Worm (Caenorhabditis elegans) whole organism, L1 larva: Measurements from ENCODE around the gene sars-1.

Experiments used
- C04F5.9 ChIP-seq: sonication (generic microtip); optimal IDR thresholded peaks from 2 replicates; lab custom pipeline; 2016; ENCODE audit warnings: missing genetic modification characterization, missing compliant biosample characterization
- C16A3.4 ChIP-seq: fragments of 150-350 bp; optimal IDR thresholded peaks from 2 replicates; lab custom pipeline; 2014; ENCODE audit warnings: missing biosample characterization, missing genetic modification characterization
- blmp-1 ChIP-seq: fragments of 150-350 bp; optimal IDR thresholded peaks from 2 replicates; lab custom pipeline; 2014; ENCODE audit warnings: missing biosample characterization, missing genetic modification characterization
- ceh-63 ChIP-seq: fragments of 200-800 bp; sonication (Bioruptor generic); optimal IDR thresholded peaks from 2 replicates; lab custom pipeline; 2018; ENCODE audit warnings: mild to moderate bottlenecking, missing genetic modification characterization, missing compliant biosample characterization
- dpl-1 ChIP-seq, 3 experiments: fragments of 150-350 bp in 2 of 3; sonication (generic microtip) in 1 of 3; optimal IDR thresholded peaks; 2 replicates each; lab custom pipeline; 2014 to 2017; ENCODE audit warnings: missing biosample characterization in 3 of 3, missing genetic modification characterization in 3 of 3, missing genetic modification reagents in 3 of 3
- efl-1 ChIP-seq, 4 experiments: fragments of 150-350 bp; optimal IDR thresholded peaks in 3 of 4; peaks in 1 of 4; 1 replicate in 1 of 4; 2 replicates in 3 of 4; lab custom pipeline; 2014; ENCODE audit warnings: missing biosample characterization in 2 of 4, missing genetic modification characterization in 2 of 4, missing genetic modification reagents in 2 of 4
- egl-13 ChIP-seq: sonication (generic microtip); optimal IDR thresholded peaks from 2 replicates; lab custom pipeline; 2016; ENCODE audit warnings: missing genotype, missing genetic modification reagents, missing genetic modification characterization, missing compliant biosample characterization
- elt-2 ChIP-seq: sonication (generic microtip); optimal IDR thresholded peaks from 2 replicates; lab custom pipeline; 2016; ENCODE audit warnings: missing genetic modification characterization, mild to moderate bottlenecking, inconsistent platforms, missing compliant biosample characterization, missing genetic modification reagents
- elt-3 ChIP-seq, 6 experiments: fragments of 150-350 bp in 1 of 6; sonication (generic microtip); optimal IDR thresholded peaks; 2 replicates each; lab custom pipeline; 2017 to 2018; ENCODE audit warnings: missing biosample characterization in 6 of 6, missing genetic modification characterization in 6 of 6, inconsistent platforms in 1 of 6
- hlh-17 ChIP-seq: fragments of 200-800 bp; sonication (Bioruptor generic); optimal IDR thresholded peaks from 2 replicates; lab custom pipeline; 2018; ENCODE audit warnings: missing genetic modification characterization, mild to moderate bottlenecking, missing compliant biosample characterization, moderate library complexity, borderline replicate concordance
- hlh-4 ChIP-seq: sonication (generic microtip); optimal IDR thresholded peaks from 2 replicates; lab custom pipeline; 2016; ENCODE audit warnings: mild to moderate bottlenecking, missing genetic modification characterization, missing compliant biosample characterization
- irx-1 ChIP-seq: sonication (generic microtip); optimal IDR thresholded peaks from 2 replicates; lab custom pipeline; 2016; ENCODE audit warnings: missing genetic modification characterization, missing compliant biosample characterization
- isw-1 ChIP-seq: fragments of 200-800 bp; sonication (Bioruptor generic); IDR thresholded peaks from 2 replicates; pipeline ENCODE4 v1.3.6; 2022; ENCODE audit warnings: missing genetic modification characterization, missing compliant biosample characterization
- lin-14 ChIP-seq: fragments of 200-800 bp; sonication (Bioruptor generic); optimal IDR thresholded peaks from 2 replicates; lab custom pipeline; 2018; ENCODE audit warnings: mild to moderate bottlenecking, missing genetic modification characterization, moderate library complexity, missing compliant biosample characterization
- lin-15B ChIP-seq: fragments of 150-350 bp; sonication (generic microtip); optimal IDR thresholded peaks from 3 replicates; lab custom pipeline; 2014; ENCODE audit warnings: missing biosample characterization, missing genetic modification characterization
- lin-35 ChIP-seq, 2 experiments: fragments of 150-350 bp; optimal IDR thresholded peaks; 2 replicates each; lab custom pipeline; 2014; ENCODE audit warnings: missing biosample characterization in 2 of 2, missing genetic modification characterization in 2 of 2, missing genetic modification reagents in 2 of 2
- lir-3 ChIP-seq: sonication (generic microtip); optimal IDR thresholded peaks from 2 replicates; lab custom pipeline; 2016; ENCODE audit warnings: mild to moderate bottlenecking, missing genetic modification characterization, moderate library complexity, missing compliant biosample characterization; ENCODE audit not compliant: poor library complexity
- lsy-2 ChIP-seq, 2 experiments: fragments of 150-350 bp; optimal IDR thresholded peaks; 2 replicates each; lab custom pipeline; 2014; ENCODE audit warnings: missing biosample characterization in 2 of 2, missing genetic modification characterization in 2 of 2
- mdl-1 ChIP-seq, 2 experiments: fragments of 150-350 bp; optimal IDR thresholded peaks; 2 replicates each; lab custom pipeline; 2014 to 2017; ENCODE audit warnings: missing biosample characterization in 2 of 2, missing genetic modification characterization in 2 of 2, inconsistent platforms in 1 of 2
- mef-2 ChIP-seq: fragments of 150-350 bp; optimal IDR thresholded peaks from 2 replicates; lab custom pipeline; 2014; ENCODE audit warnings: missing biosample characterization, missing genetic modification characterization
- nhr-20 ChIP-seq: sonication (generic microtip); optimal IDR thresholded peaks from 2 replicates; lab custom pipeline; 2016; ENCODE audit warnings: mild to moderate bottlenecking, missing genetic modification characterization, missing compliant biosample characterization
- nhr-237 ChIP-seq: fragments of 150-350 bp; optimal IDR thresholded peaks from 2 replicates; lab custom pipeline; 2014; ENCODE audit warnings: missing biosample characterization, missing genetic modification characterization
- nhr-71 ChIP-seq: sonication (generic microtip); optimal IDR thresholded peaks from 2 replicates; lab custom pipeline; 2016; ENCODE audit warnings: mild to moderate bottlenecking, missing genetic modification characterization, moderate library complexity, missing compliant biosample characterization
- nhr-85 ChIP-seq: sonication (generic microtip); peaks from one replicate; lab custom pipeline; 2016; ENCODE audit warnings: missing genetic modification characterization, inconsistent platforms, missing compliant biosample characterization
- pag-3 ChIP-seq: sonication (generic microtip); optimal IDR thresholded peaks from 2 replicates; lab custom pipeline; 2017; ENCODE audit warnings: missing genetic modification characterization, mild to moderate bottlenecking, missing compliant biosample characterization, antibody characterized with exemption, borderline replicate concordance; ENCODE audit not compliant: insufficient read depth
- pax-3 ChIP-seq: fragments of 200-800 bp; sonication (Bioruptor generic); optimal IDR thresholded peaks from 2 replicates; lab custom pipeline; 2018; ENCODE audit warnings: mild to moderate bottlenecking, missing genetic modification characterization, moderate library complexity, missing compliant biosample characterization
- skn-1 ChIP-seq: fragments of 150-350 bp; optimal IDR thresholded peaks from 2 replicates; lab custom pipeline; 2014; ENCODE audit warnings: missing biosample characterization, missing genetic modification characterization
- snu-23 ChIP-seq: sonication (generic microtip); optimal IDR thresholded peaks from 2 replicates; lab custom pipeline; 2016; ENCODE audit warnings: missing genetic modification characterization, missing compliant biosample characterization
- swsn-7 ChIP-seq: sonication (generic microtip); optimal IDR thresholded peaks from 2 replicates; lab custom pipeline; 2016; ENCODE audit warnings: missing genetic modification characterization, missing compliant biosample characterization
- tbx-2 ChIP-seq: sonication (generic microtip); optimal IDR thresholded peaks from 2 replicates; lab custom pipeline; 2016; ENCODE audit warnings: missing genetic modification characterization, missing compliant biosample characterization
- unc-86 ChIP-seq: sonication (generic microtip); optimal IDR thresholded peaks from 2 replicates; lab custom pipeline; 2016; ENCODE audit warnings: missing genetic modification characterization, missing compliant biosample characterization
- vab-15 ChIP-seq: sonication (generic microtip); optimal IDR thresholded peaks from 2 replicates; lab custom pipeline; 2017; ENCODE audit warnings: missing genotype, mild to moderate bottlenecking, missing genetic modification characterization, missing compliant biosample characterization
- zag-1 ChIP-seq: fragments of 150-350 bp; optimal IDR thresholded peaks from 2 replicates; lab custom pipeline; 2014; ENCODE audit warnings: missing biosample characterization, missing genetic modification characterization

sars-1 gene

DNA sequence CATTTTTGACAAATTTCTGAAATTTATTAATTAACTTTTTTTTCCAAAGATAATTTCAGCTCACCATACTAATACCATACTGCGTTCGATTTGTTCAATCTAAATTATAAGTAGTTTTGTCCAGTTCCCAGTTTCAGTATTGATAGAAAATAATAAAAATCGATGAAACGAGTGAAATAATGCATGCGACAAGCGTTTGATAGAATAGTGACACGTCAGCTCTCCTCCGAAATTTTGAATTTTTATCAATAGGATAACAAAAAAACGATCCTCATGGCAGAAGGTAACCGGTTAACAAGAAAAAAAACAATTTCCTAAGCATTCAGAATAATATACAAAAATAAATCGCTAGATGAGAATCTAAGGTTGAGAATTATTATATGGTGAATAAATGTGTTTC, 1.8 kb upstream of the sars-1 start, which contains the start of gene C47E12.3:
Gene C47E12.3, minus strand, starts transcription at position 101 of the 400 bp plus-strand sequence.
- no peak for TF ChIP-seq elt-2 (tag; lab: Kevin White, UChicago)
- no peak for TF ChIP-seq dpl-1 (GFP tag; optimal IDR thresholded peaks at IDR 0.05; lab: Kevin White, UChicago)
- no peak for TF ChIP-seq swsn-7 (tag; lab: Kevin White, UChicago)
- TF ChIP-seq vab-15, result no peak
- no peak for TF ChIP-seq hlh-17 (GFP tag; lab: Kevin White, UChicago)
- no peak for TF ChIP-seq irx-1
- no peak for TF ChIP-seq mef-2 (tag; lab: Kevin White, UChicago)
- TF ChIP-seq unc-86 (tag; lab: Kevin White, UChicago), result no peak

DNA sequence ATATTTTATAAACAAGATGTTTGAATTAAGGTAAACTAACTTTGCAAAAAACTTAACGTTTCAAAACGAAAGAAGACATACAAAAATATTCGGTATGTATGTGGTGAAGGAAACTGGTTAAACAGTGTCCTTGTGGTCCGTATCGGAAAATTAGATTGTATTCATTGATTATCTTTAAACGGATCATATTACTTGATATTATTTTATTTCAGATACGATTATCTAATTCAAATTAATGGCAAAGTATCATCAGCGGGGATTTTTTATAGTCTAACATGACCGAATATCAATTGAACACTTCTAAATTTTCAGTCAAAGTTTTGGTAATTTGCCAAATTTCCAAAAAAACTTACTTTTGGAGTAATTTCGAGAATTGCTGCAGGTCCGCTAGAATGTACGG, 3.3 kb downstream of the sars-1 start, which contains the start of gene C47E12.13:
Gene C47E12.13, minus strand, starts transcription at position 101 of the 400 bp plus-strand sequence.
- TF ChIP-seq C04F5.9 (tag; lab: Kevin White, UChicago), result no peak
- no peak for TF ChIP-seq elt-3 (tag; optimal IDR thresholded peaks at IDR 0.05; lab: Kevin White, UChicago)
- no peak for TF ChIP-seq egl-13
- no peak for TF ChIP-seq hlh-4 (tag; lab: Kevin White, UChicago)
- TF ChIP-seq tbx-2 (tag; lab: Kevin White, UChicago), result no peak
- no peak for TF ChIP-seq vab-15
- no peak for TF ChIP-seq nhr-237 (tag; lab: Kevin White, UChicago)
- TF ChIP-seq nhr-85 (tag; lab: Kevin White, UChicago), result no peak
- TF ChIP-seq lir-3 (tag; lab: Kevin White, UChicago), result no peak
- no peak for TF ChIP-seq lin-15B (tag; lab: Kevin White, UChicago)
- TF ChIP-seq, all 84 proteins: peak for 0

DNA sequence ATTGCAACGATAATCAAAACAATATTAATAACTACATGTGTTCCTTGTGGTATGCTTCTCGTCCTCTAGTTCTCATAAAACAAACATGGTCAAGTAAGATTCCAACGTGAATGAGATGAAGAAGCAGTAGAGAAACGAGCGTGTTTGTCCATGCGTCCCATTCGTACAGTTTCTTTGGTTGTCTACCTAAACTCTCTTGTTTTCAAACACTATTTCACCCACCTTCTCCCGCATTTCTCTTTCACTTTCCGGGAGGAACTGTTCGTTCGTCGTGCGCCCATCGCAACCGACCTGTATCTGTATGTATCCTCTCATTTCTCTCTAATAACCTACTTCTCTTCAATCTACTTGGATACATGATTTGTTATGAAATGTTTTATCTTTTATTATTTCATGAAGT, 4.2 kb downstream of the sars-1 start:
- TF ChIP-seq pax-3 (tag; lab: Kevin White, UChicago) (no peak), isw-1 (GFP tag; lab: Robert Waterston, UW) (no peak), blmp-1 (tag; lab: Kevin White, UChicago) (peak; percentile 99), mdl-1 (tag; optimal IDR thresholded peaks at IDR 0.05; lab: Kevin White, UChicago) (peak in 1 of 2 experiments; percentile 34), nhr-237 (tag; lab: Kevin White, UChicago) (no peak), skn-1 (tag; lab: Kevin White, UChicago) (peak; percentile 23), nhr-20 (peak; percentile 5), C16A3.4 (tag; lab: Kevin White, UChicago) (no peak), lin-35 (GFP tag; optimal IDR thresholded peaks at IDR 0.05; lab: Kevin White, UChicago) (peak in 1 of 2 experiments; percentile 10), snu-23 (GFP tag; lab: Kevin White, UChicago) (peak; percentile 33), ceh-63 (GFP tag; lab: Kevin White, UChicago) (no peak), pag-3 (tag; lab: Kevin White, UChicago) (no peak), zag-1 (tag; lab: Kevin White, UChicago) (no peak), nhr-71 (tag; lab: Kevin White, UChicago) (peak; percentile 5), elt-3 (tag; optimal IDR thresholded peaks at IDR 0.05; lab: Kevin White, UChicago) (peak in 2 of 6 experiments; percentile 32 to 67), efl-1 (optimal IDR thresholded peaks at IDR 0.05; lab: Kevin White, UChicago) (peak in 1 of 2 experiments; percentile 4), efl-1 (GFP tag; optimal IDR thresholded peaks at IDR 0.05 in 1 of 2; lab: Kevin White, UChicago) (peak in 1 of 2 experiments; percentile 56), lsy-2 (tag; optimal IDR thresholded peaks at IDR 0.05; lab: Kevin White, UChicago) (peak in 1 of 2 experiments; percentile 51), lin-14 (GFP tag; lab: Kevin White, UChicago) (peak; percentile 78)
- TF ChIP-seq, all 84 proteins: peak for 11

DNA sequence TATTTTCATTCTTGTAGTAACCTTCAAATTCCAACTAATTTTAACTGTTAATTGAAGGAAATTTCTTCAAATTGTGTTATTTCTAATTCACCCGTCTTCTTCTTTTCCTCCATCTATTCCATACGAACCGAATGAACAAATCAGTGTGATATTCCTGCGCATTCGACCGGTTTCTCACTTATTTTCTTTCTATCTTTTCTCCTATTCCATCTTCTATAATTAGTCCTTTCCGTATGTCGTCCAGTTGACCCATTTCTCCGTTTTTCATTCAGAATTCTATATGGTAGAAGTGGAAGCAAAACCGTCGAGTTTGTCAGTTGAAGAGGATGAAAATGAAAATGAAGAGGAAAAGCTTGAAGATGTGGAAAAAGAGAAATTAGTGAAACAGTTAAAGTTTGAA, 6.0 kb downstream of the sars-1 start, which contains the start of gene magu-4:
Gene magu-4, plus strand, starts transcription at position 218 of the 400 bp plus-strand sequence.
- TF ChIP-seq blmp-1 (tag; lab: Kevin White, UChicago) (peak; percentile 90), hlh-4 (tag; lab: Kevin White, UChicago) (no peak), lin-14 (GFP tag; lab: Kevin White, UChicago) (peak; percentile 39)
